Fruit fly (Drosophila melanogaster): ENCODE data around the gene Spn77Bc.

Spn77Bc gene

DNA sequence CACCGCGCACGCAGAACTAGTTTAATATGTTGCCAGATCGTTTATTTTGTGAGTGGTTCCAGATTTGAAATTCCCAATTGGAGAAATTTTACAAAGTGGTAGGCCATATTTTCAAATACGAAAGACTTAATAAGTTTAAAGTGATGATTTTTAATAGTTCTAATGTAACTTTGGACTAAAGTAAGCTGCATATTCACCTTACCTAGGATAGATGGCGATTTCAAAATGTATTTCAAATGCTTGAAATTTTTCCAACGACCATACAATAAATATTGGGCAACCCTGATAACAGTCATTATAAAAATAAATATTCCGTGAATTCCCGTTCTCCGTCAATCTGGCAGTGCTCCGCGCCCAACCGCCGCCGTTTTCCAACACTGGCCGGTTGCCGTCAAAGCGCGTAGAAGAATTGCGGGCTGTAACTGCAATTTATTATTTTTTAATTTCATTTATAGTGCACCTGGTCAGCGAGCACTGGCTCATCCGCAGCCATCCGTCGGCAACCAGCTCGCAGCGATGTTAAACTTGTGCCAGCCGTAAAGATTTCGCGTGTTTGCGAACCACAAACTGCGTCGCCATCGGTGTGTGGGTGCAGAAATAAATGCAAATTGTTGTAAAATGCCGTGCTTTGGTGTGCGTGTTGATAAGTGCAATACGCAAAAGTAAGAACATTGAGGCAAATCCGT, 33.6 kb downstream of the Spn77Bc start, which contains the start of the genes Ide and RhoBTB (continued):
- no peak for TF ChIP-seq CG10959 (GFP tag; IDR thresholded peaks at IDR 0.05)
- TF ChIP-seq dati (GFP tag; IDR thresholded peaks at IDR 0.05) = no peak
- peak; percentile 44 for TF ChIP-seq Dref (GFP tag; IDR thresholded peaks at IDR 0.05)
- peak; percentile 82 for TF ChIP-seq NfI (GFP tag; optimal IDR thresholded peaks at IDR 0.05)
- TF ChIP-seq psq (GFP tag; optimal IDR thresholded peaks at IDR 0.05) = peak; percentile 62
- peak; percentile 87 for TF ChIP-seq CG13424 (tag; optimal IDR thresholded peaks at IDR 0.05)
- no peak for TF ChIP-seq CG14860 (GFP tag; IDR thresholded peaks at IDR 0.05; ENCODE audit: partially characterized antibody)
- peak; percentile 84 for TF ChIP-seq CG13775 (GFP tag; optimal IDR thresholded peaks at IDR 0.05)
- TF ChIP-seq repo (GFP tag; optimal IDR thresholded peaks at IDR 0.05) = peak; percentile 64
- TF ChIP-seq gce (GFP tag; IDR thresholded peaks at IDR 0.05) = no peak
- peak; percentile 84 for TF ChIP-seq sisA (GFP tag; IDR thresholded peaks at IDR 0.05)
- TF ChIP-seq oc (tag; optimal IDR thresholded peaks at IDR 0.05) = no peak
- TF ChIP-seq Lpt (GFP tag; optimal IDR thresholded peaks at IDR 0.05) = no peak
- TF ChIP-seq dmrt99B (tag; optimal IDR thresholded peaks at IDR 0.05) = no peak
- peak; percentile 96 for TF ChIP-seq Abd-B (GFP tag; optimal IDR thresholded peaks at IDR 0.05)
- peak; percentile 85 for TF ChIP-seq CG7839 (tag; optimal IDR thresholded peaks at IDR 0.05)
- peak; percentile 53 for TF ChIP-seq ttk (GFP tag; IDR thresholded peaks at IDR 0.05)
- no peak for TF ChIP-seq CG7963 (GFP tag; IDR thresholded peaks at IDR 0.05; ENCODE audit: partially characterized antibody)
- TF ChIP-seq CG32772 (GFP tag; IDR thresholded peaks at IDR 0.05) = peak; percentile 67
- peak; percentile 47; the same call in 1 of the 2 replicates for TF ChIP-seq dimm (GFP tag; IDR thresholded peaks at IDR 0.05)
- TF ChIP-seq Taf1 (GFP tag; IDR thresholded peaks at IDR 0.05) = peak; percentile 62; the same call in 1 of the 2 replicates
- peak; percentile 62 for TF ChIP-seq NC2α (GFP tag; optimal IDR thresholded peaks at IDR 0.05)
- TF ChIP-seq sc (optimal IDR thresholded peaks at IDR 0.05) = no peak
- peak; percentile 26 for TF ChIP-seq sc (GFP tag; optimal IDR thresholded peaks at IDR 0.05)
- TF ChIP-seq C15 (GFP tag; IDR thresholded peaks at IDR 0.05) = peak; percentile 60; the same call in 1 of the 3 replicates
- peak; percentile 22 for TF ChIP-seq kah (GFP tag; optimal IDR thresholded peaks at IDR 0.05)
- peak; percentile 77 for TF ChIP-seq cato (GFP tag; optimal IDR thresholded peaks at IDR 0.05; ENCODE audit: borderline replicate concordance)
- no peak for TF ChIP-seq CG42726 (GFP tag; IDR thresholded peaks at IDR 0.05; ENCODE audit: partially characterized antibody)
- no peak for TF ChIP-seq Asciz (GFP tag; optimal IDR thresholded peaks at IDR 0.05)
- TF ChIP-seq NK7.1 (GFP tag; optimal IDR thresholded peaks at IDR 0.05) = peak; percentile 50
- no peak for TF ChIP-seq Sry-β (GFP tag; optimal IDR thresholded peaks at IDR 0.05)
- TF ChIP-seq pzg (GFP tag; optimal IDR thresholded peaks at IDR 0.05) = peak; percentile 73
- TF ChIP-seq zen (tag; optimal IDR thresholded peaks at IDR 0.05) = peak; percentile 77
- peak; percentile 75 for TF ChIP-seq eyg (GFP tag; optimal IDR thresholded peaks at IDR 0.05)
- no peak for TF ChIP-seq inv (GFP tag; IDR thresholded peaks at IDR 0.05; ENCODE audit: partially characterized antibody)
- no peak for TF ChIP-seq h (optimal IDR thresholded peaks at IDR 0.05)
- 0 out of 2 replicates have a peak, but pooled peaks have one; percentile 41 for TF ChIP-seq H2.0 (GFP tag; IDR thresholded peaks at IDR 0.05)
- peak; percentile 79 for TF ChIP-seq CG17829 (tag; optimal IDR thresholded peaks at IDR 0.05)
- TF ChIP-seq Scr (GFP tag; IDR thresholded peaks at IDR 0.05; ENCODE audit: partially characterized antibody) = 0 out of 2 replicates have a peak, but pooled peaks have one; percentile 36
- TF ChIP-seq Ets97D (GFP tag; optimal IDR thresholded peaks at IDR 0.05) = peak; percentile 87
- peak; percentile 34; the same call in 1 of the 2 replicates for TF ChIP-seq seq (GFP tag; IDR thresholded peaks at IDR 0.05)
- TF ChIP-seq CG10209 (GFP tag; optimal IDR thresholded peaks at IDR 0.05) = peak; percentile 79
- peak; percentile 61 for TF ChIP-seq pb (GFP tag; optimal IDR thresholded peaks at IDR 0.05)
- no peak for TF ChIP-seq CG6765 (GFP tag; optimal IDR thresholded peaks at IDR 0.05)
- TF ChIP-seq CG1024 (GFP tag; IDR thresholded peaks at IDR 0.05) = no peak
- peak; percentile 64 for TF ChIP-seq CG31224 (GFP tag; IDR thresholded peaks at IDR 0.05)
- TF ChIP-seq CG1792 (GFP tag; optimal IDR thresholded peaks at IDR 0.05) = peak; percentile 73
- peak; percentile 71 for TF ChIP-seq Meics (GFP tag; optimal IDR thresholded peaks at IDR 0.05)
- TF ChIP-seq Nf-YA (GFP tag; IDR thresholded peaks at IDR 0.05) = no peak
- TF ChIP-seq lilli (GFP tag; optimal IDR thresholded peaks at IDR 0.05) = peak; percentile 90
